Worm (Caenorhabditis elegans) whole organism, L1 larva: ENCODE results near the gene T27D12.1.

Experiments used
- alr-1 ChIP-seq: fragments of 200-800 bp; sonication (Bioruptor generic); optimal IDR thresholded peaks from 2 replicates; lab custom pipeline; 2018; ENCODE audit warnings: borderline replicate concordance, mild to moderate bottlenecking, missing genetic modification characterization, missing compliant biosample characterization
- efl-3 ChIP-seq: fragments of 200-800 bp; sonication (Bioruptor generic); optimal IDR thresholded peaks from 2 replicates; lab custom pipeline; 2018; ENCODE audit warnings: mild to moderate bottlenecking, missing genetic modification characterization, missing compliant biosample characterization
- lin-14 ChIP-seq: fragments of 200-800 bp; sonication (Bioruptor generic); optimal IDR thresholded peaks from 2 replicates; lab custom pipeline; 2018; ENCODE audit warnings: mild to moderate bottlenecking, missing genetic modification characterization, moderate library complexity, missing compliant biosample characterization
- nhr-11 ChIP-seq: fragments of 150-350 bp; optimal IDR thresholded peaks from 2 replicates; lab custom pipeline; 2014; ENCODE audit warnings: missing biosample characterization, missing genetic modification characterization
- nhr-76 ChIP-seq: sonication (generic microtip); optimal IDR thresholded peaks from 2 replicates; lab custom pipeline; 2017; ENCODE audit warnings: missing biosample characterization, missing genetic modification characterization
- snpc-4 ChIP-seq: fragments of 150-350 bp; optimal IDR thresholded peaks from 2 replicates; lab custom pipeline; 2014; ENCODE audit warnings: missing biosample characterization, missing genetic modification characterization
- unc-62 ChIP-seq: fragments of 150-350 bp; optimal IDR thresholded peaks from 2 replicates; lab custom pipeline; 2014; ENCODE audit warnings: missing biosample characterization, missing genetic modification reagents, missing genetic modification characterization
- unc-98 ChIP-seq: fragments of 200-800 bp; sonication (Bioruptor generic); IDR thresholded peaks from 2 replicates; pipeline ENCODE4 v1.3.6; 2022; ENCODE audit warnings: missing genetic modification characterization, missing compliant biosample characterization
- zag-1 ChIP-seq: fragments of 150-350 bp; optimal IDR thresholded peaks from 2 replicates; lab custom pipeline; 2014; ENCODE audit warnings: missing biosample characterization, missing genetic modification characterization
- ztf-4 ChIP-seq: fragments of 150-350 bp; optimal IDR thresholded peaks from 2 replicates; lab custom pipeline; 2014; ENCODE audit warnings: missing biosample characterization, missing genetic modification characterization

DNA sequence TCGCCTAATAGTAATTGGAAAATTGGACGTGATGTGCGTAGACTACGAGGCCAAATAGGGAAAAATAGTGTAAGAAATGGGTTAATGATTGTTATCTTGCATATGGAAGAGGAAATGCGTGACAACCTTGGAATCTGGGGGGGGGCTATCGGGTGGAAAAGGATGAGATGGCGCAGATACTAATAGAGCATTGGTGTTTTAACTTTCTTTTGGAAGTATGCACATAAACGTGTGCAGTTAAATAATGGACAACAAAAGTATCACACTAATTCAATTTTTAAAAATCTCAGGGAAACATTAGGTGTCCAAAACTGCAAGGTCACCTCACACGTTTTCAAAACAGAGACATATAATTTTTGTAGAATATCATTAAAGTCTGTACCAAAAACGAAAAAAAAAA is 22.6 kb upstream of the T27D12.1 start, which contains the start of gene Y6D1A.2:
- TF ChIP-seq snpc-4 (tag; lab: Kevin White, UChicago), result no peak
- no peak for TF ChIP-seq nhr-11 (tag; lab: Kevin White, UChicago)
- TF ChIP-seq zag-1, result no peak
- TF ChIP-seq lin-14 (GFP tag; lab: Kevin White, UChicago), result no peak
- TF ChIP-seq unc-98 (GFP tag; lab: Robert Waterston, UW), result no peak
- no peak for TF ChIP-seq nhr-76 (tag; lab: Kevin White, UChicago)
- no peak for TF ChIP-seq alr-1 (tag; lab: Kevin White, UChicago)
- no peak for TF ChIP-seq unc-62 (GFP tag; lab: Kevin White, UChicago)
- no peak for TF ChIP-seq efl-3 (GFP tag; lab: Kevin White, UChicago)
- no peak for TF ChIP-seq ztf-4 (tag; lab: Kevin White, UChicago)
